Fruit fly (Drosophila melanogaster): ENCODE results near the gene CtsK1.

CtsK1 gene

DNA sequence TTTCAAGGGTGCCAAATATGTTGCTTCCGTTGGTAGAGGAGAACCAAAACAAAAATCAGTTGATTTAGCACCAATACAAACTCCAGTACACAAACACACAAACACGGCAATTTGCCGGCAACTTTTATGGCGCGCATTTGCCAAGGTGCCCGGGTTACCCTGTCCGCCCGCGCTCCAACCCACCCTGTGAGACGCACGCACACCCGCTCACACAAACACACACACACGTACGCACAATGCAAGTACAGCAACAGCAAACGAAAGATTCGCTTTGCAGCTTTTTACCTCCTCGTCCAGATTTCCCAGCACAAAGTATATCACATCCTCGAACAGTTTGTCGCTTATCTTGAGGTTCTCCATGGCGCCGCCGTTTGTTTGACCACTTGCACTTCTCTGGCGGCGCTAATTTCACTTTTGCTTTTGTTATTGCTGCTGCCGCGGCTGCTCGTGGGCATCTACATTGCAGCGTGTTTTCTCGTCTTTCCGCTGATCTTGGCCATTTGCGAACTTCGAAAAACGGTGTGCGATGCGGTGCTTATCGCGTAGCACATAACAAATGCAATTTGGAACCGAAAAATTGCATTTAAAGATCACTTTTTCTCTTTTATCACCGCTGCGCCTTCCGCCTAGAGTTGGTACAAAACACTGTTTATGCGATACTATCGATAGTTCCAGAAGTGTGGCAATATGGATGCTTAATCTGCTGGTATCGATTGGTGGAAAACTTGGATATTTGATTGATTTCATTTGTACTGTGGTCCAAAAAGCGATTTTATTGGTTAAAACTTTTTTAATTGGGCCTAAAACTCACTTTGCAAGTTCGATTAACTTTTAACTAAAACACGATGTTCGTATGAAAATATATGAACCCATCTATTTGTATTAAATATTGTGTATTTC, 34.7 kb downstream of the CtsK1 start, which contains the start of gene Ptip (continued):
- no peak for TF ChIP-seq prd (optimal IDR thresholded peaks at IDR 0.05)
- TF ChIP-seq prd (GFP tag; IDR thresholded peaks at IDR 0.05), result 0 out of 3 replicates have a peak, but pooled peaks have one; percentile 19
- TF ChIP-seq CG3726 (GFP tag; IDR thresholded peaks at IDR 0.05), result no peak
- TF ChIP-seq CG8478 (optimal IDR thresholded peaks at IDR 0.05), result peak; percentile 71
- TF ChIP-seq CG17328 (GFP tag; IDR thresholded peaks at IDR 0.05), result no peak
- TF ChIP-seq kah (GFP tag; optimal IDR thresholded peaks at IDR 0.05), result peak; percentile 69
- TF ChIP-seq gro (GFP tag; optimal IDR thresholded peaks at IDR 0.05), result peak; percentile 55
- peak; percentile 91 for TF ChIP-seq pzg (GFP tag; optimal IDR thresholded peaks at IDR 0.05)
- peak; percentile 56 for TF ChIP-seq B-H2 (GFP tag; optimal IDR thresholded peaks at IDR 0.05)
- no peak for TF ChIP-seq CG1602 (GFP tag; optimal IDR thresholded peaks at IDR 0.05)
- TF ChIP-seq H15 (GFP tag; IDR thresholded peaks at IDR 0.05), result 0 out of 3 replicates have a peak, but pooled peaks have one; percentile 29
- TF ChIP-seq CG8290 (GFP tag; optimal IDR thresholded peaks at IDR 0.05), result no peak
- TF ChIP-seq CG8290 (tag; optimal IDR thresholded peaks at IDR 0.05), result peak in 1 of 2 experiments; percentile 42
- peak; percentile 6 for TF ChIP-seq CG1792 (GFP tag; optimal IDR thresholded peaks at IDR 0.05)
- peak; percentile 65 for TF ChIP-seq CG17385 (GFP tag; optimal IDR thresholded peaks at IDR 0.05)
- peak; percentile 65 for TF ChIP-seq pita (GFP tag; optimal IDR thresholded peaks at IDR 0.05)
- TF ChIP-seq Neu2 (GFP tag; optimal IDR thresholded peaks at IDR 0.05; ENCODE audit: borderline replicate concordance), result no peak
- peak; percentile 45 for TF ChIP-seq CG1529 (GFP tag; optimal IDR thresholded peaks at IDR 0.05)
- peak; percentile 91 for TF ChIP-seq mld (GFP tag; IDR thresholded peaks at IDR 0.05; ENCODE audit: partially characterized antibody)
- peak; percentile 39 for TF ChIP-seq CG2120 (GFP tag; optimal IDR thresholded peaks at IDR 0.05)
- peak; percentile 6 for TF ChIP-seq HmgD (GFP tag; optimal IDR thresholded peaks at IDR 0.05)
- peak; percentile 78 for TF ChIP-seq chn (GFP tag; optimal IDR thresholded peaks at IDR 0.05)
- TF ChIP-seq ro (GFP tag; IDR thresholded peaks at IDR 0.05), result no peak
- TF ChIP-seq CG11696 (GFP tag; IDR thresholded peaks at IDR 0.05), result peak; percentile 25; the same call in 1 of the 2 replicates
- no peak for TF ChIP-seq aop (GFP tag; IDR thresholded peaks at IDR 0.05)
- peak; percentile 54 for TF ChIP-seq CG6813 (GFP tag; optimal IDR thresholded peaks at IDR 0.05)
- TF ChIP-seq YL-1 (GFP tag; optimal IDR thresholded peaks at IDR 0.05), result peak; percentile 75
- no peak for TF ChIP-seq Hr78 (GFP tag; optimal IDR thresholded peaks at IDR 0.05)
- TF ChIP-seq Ptx1 (GFP tag; IDR thresholded peaks at IDR 0.05), result no peak
- peak; percentile 17 for TF ChIP-seq CG12942 (GFP tag; optimal IDR thresholded peaks at IDR 0.05)
- TF ChIP-seq wek (GFP tag; optimal IDR thresholded peaks at IDR 0.05), result peak; percentile 80
- peak; percentile 97 for TF ChIP-seq HLHmδ (GFP tag; optimal IDR thresholded peaks at IDR 0.05)
- TF ChIP-seq Usf (GFP tag; optimal IDR thresholded peaks at IDR 0.05), result no peak
- peak; percentile 95 for TF ChIP-seq cad (GFP tag; optimal IDR thresholded peaks at IDR 0.05)
- peak; percentile 37 for TF ChIP-seq CG30020 (tag; optimal IDR thresholded peaks at IDR 0.05)
- peak; percentile 29 for TF ChIP-seq CG9797 (GFP tag; optimal IDR thresholded peaks at IDR 0.05)
- TF ChIP-seq otp (GFP tag; IDR thresholded peaks at IDR 0.05), result peak; percentile 26; the same call in 1 of the 3 replicates
- peak; percentile 97 for TF ChIP-seq ato (GFP tag; IDR thresholded peaks at IDR 0.05; ENCODE audit: partially characterized antibody)
- no peak for TF ChIP-seq gem (tag; optimal IDR thresholded peaks at IDR 0.05)
- TF ChIP-seq CG7987 (GFP tag; optimal IDR thresholded peaks at IDR 0.05), result peak; percentile 76
- peak; percentile 6 for TF ChIP-seq pho (GFP tag; optimal IDR thresholded peaks at IDR 0.05)
- peak; percentile 83 for TF ChIP-seq Dp (GFP tag; optimal IDR thresholded peaks at IDR 0.05)
- TF ChIP-seq cas (GFP tag; IDR thresholded peaks at IDR 0.05), result no peak
- TF ChIP-seq insv (GFP tag; optimal IDR thresholded peaks at IDR 0.05), result peak in 1 of 2 experiments; percentile 70
- TF ChIP-seq scrt (GFP tag; optimal IDR thresholded peaks at IDR 0.05), result peak; percentile 41
- peak; percentile 79 for TF ChIP-seq MTF-1 (GFP tag; optimal IDR thresholded peaks at IDR 0.05; ENCODE audit: borderline replicate concordance)
- peak; percentile 64 for TF ChIP-seq nmo (GFP tag; optimal IDR thresholded peaks at IDR 0.05)
- peak; percentile 74 for TF ChIP-seq HmgZ (tag; optimal IDR thresholded peaks at IDR 0.05)
- TF ChIP-seq CG14710 (tag; optimal IDR thresholded peaks at IDR 0.05), result peak; percentile 79

Data from whole organism, embryonic.